Fruit fly (Drosophila melanogaster) whole organism, embryonic: ENCODE data around the gene dlp.

Experiments used
- CG12071 ChIP-seq: fragments of 200-800 bp; sonication (Bioruptor generic); optimal IDR thresholded peaks from 3 replicates; lab custom pipeline; 2018; ENCODE audit warnings: missing biosample characterization, mild to moderate bottlenecking, missing genetic modification characterization
- Fer2 ChIP-seq: fragments of 200-800 bp; sonication (Bioruptor generic); optimal IDR thresholded peaks from 2 replicates; lab custom pipeline; 2018; ENCODE audit warnings: missing biosample characterization, mild to moderate bottlenecking, missing genetic modification characterization, moderate library complexity
- Hmx ChIP-seq: fragments of 200-800 bp; sonication (Bioruptor generic); optimal IDR thresholded peaks from 2 replicates; lab custom pipeline; 2016; ENCODE audit warnings: missing biosample characterization, missing genetic modification characterization
- Sin3A ChIP-seq: fragments of >200 bp; optimal IDR thresholded peaks from 2 replicates; lab custom pipeline; 2018
- Tbp ChIP-seq: fragments of >200 bp; optimal IDR thresholded peaks from 2 replicates; lab custom pipeline; 2018; ENCODE audit warnings: missing biosample characterization, missing genetic modification characterization
- Usf ChIP-seq: fragments of 200-800 bp; sonication (Bioruptor generic); optimal IDR thresholded peaks from 2 replicates; lab custom pipeline; 2017; ENCODE audit warnings: missing genotype, missing biosample characterization, missing genetic modification characterization
- Vsx1 ChIP-seq: fragments of 200-800 bp; sonication (Bioruptor generic); optimal IDR thresholded peaks from 2 replicates; lab custom pipeline; 2017; ENCODE audit warnings: missing biosample characterization, mild to moderate bottlenecking, missing genetic modification characterization, missing genetic modification reagents
- bcd ChIP-seq: fragments of 200-800 bp; sonication (Bioruptor generic); optimal IDR thresholded peaks from 2 replicates; lab custom pipeline; 2017; ENCODE audit warnings: missing biosample characterization, mild to moderate bottlenecking, missing genetic modification characterization
- gsb ChIP-seq: fragments of 200-800 bp; sonication (Bioruptor generic); IDR thresholded peaks from 2 replicates; pipeline ENCODE4 v1.3.6; 2022; ENCODE audit warnings: missing biosample characterization, missing genetic modification characterization
- jigr1 ChIP-seq: fragments of 200-800 bp; sonication (Bioruptor generic); IDR thresholded peaks from 3 replicates; pipeline ENCODE4 v1.3.6; 2022; ENCODE audit warnings: missing biosample characterization, missing genetic modification characterization
- mam ChIP-seq: fragments of 200-800 bp; sonication (Bioruptor generic); optimal IDR thresholded peaks from 3 replicates; lab custom pipeline; 2016; ENCODE audit warnings: missing biosample characterization, missing genetic modification characterization
- yki ChIP-seq: fragments of >200 bp; optimal IDR thresholded peaks from 3 replicates; lab custom pipeline; 2018

DNA sequence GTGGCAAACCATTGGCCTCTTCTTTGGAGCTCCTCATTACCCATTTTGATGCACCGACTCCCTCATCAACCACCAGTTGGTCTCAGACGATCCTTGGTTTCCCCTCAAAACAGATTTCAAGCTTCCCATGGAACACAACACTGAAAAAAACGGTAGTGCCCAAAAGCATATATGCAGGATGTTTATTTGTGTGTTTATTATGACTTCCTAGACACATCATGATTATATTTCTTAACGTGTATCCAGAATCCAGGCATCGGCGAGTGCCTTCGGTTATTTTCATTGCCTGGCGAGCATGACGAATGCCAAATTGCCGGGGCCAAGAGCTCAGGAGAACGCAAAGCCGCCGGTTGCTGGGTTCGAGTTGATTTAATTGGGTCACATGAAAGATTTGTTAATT is 7.4 kb downstream of the dlp start:
- TF ChIP-seq Hmx (GFP tag; lab: Kevin White, UChicago) (no peak), jigr1 (no peak), Usf (no peak), Sin3A (lab: Kevin White, UChicago) (no peak), gsb (no peak), yki (lab: Kevin White, UChicago) (no peak), Tbp (GFP tag; lab: Kevin White, UChicago) (no peak), bcd (GFP tag; lab: Kevin White, UChicago) (no peak), mam (GFP tag; lab: Kevin White, UChicago) (no peak), CG12071 (no peak), Fer2 (tag; lab: Kevin White, UChicago) (no peak), Vsx1 (no peak)
